Worm (Caenorhabditis elegans): ENCODE measurements around the gene cyp-13A4.

DNA sequence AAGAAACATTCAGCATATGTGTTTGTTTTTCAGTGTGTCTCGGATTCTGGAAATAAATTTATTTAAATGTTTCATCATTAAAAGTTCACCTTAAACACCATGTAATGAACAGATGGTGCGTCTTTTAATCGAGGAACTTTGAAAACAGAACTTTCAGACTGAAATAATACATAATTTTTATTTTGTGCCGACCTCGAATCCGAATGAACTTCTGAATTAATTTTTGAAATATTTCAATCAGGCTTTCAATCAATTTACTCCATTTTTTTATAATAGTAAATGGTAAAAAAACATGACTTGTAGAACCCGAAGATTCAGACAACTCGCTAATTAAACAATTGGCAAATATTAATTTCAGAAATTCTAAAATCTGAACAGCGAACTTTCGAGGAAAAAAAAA lies 15.2 kb downstream of the cyp-13A4 start, which contains the start of gene T10B9.14:
- TF ChIP-seq hmg-1.1 (GFP tag; IDR thresholded peaks at IDR 0.05) (no peak), dve-1 (tag; optimal IDR thresholded peaks at IDR 0.05; ENCODE audit: insufficient read depth) (no peak), mxl-2 (GFP tag; conservative IDR thresholded peaks at IDR 0.05) (no peak), dmd-6 (GFP tag; IDR thresholded peaks at IDR 0.05) (no peak), dmd-9 (GFP tag; IDR thresholded peaks at IDR 0.05) (no peak)
